Worm (Caenorhabditis elegans) whole organism, young adult: ENCODE results near the gene C54E10.7.

Experiments used
- B0019.2 ChIP-seq: fragments of 200-800 bp; sonication (Bioruptor generic); conservative IDR thresholded peaks from 2 replicates; pipeline ENCODE4 v1.3.6; 2022; ENCODE audit warnings: missing genetic modification reagents, missing genetic modification characterization, missing compliant biosample characterization
- C06A6.2 ChIP-seq: fragments of 200-800 bp; sonication (Bioruptor generic); conservative IDR thresholded peaks from 2 replicates; pipeline ENCODE4 v1.3.6; 2022; ENCODE audit warnings: missing genetic modification characterization, missing compliant biosample characterization
- F49E8.2 ChIP-seq: sonication (generic microtip); optimal IDR thresholded peaks from 3 replicates; lab custom pipeline; 2017; ENCODE audit warnings: missing genetic modification characterization, mild to moderate bottlenecking, missing compliant biosample characterization, antibody characterized with exemption, moderate library complexity; ENCODE audit not compliant: insufficient read depth
- egl-18 ChIP-seq: fragments of 200-800 bp; sonication (Bioruptor generic); IDR thresholded peaks from 2 replicates; pipeline ENCODE4 v1.3.6; 2022; ENCODE audit warnings: missing genetic modification reagents, missing genetic modification characterization, missing compliant biosample characterization
- hlh-26 ChIP-seq: fragments of 200-800 bp; sonication (Bioruptor generic); conservative IDR thresholded peaks from 2 replicates; pipeline ENCODE4 v1.3.6; 2022; ENCODE audit warnings: missing genetic modification reagents, missing genetic modification characterization, missing compliant biosample characterization
- nhr-90 ChIP-seq: sonication (generic microtip); optimal IDR thresholded peaks from 2 replicates; lab custom pipeline; 2016; ENCODE audit warnings: missing genotype, mild to moderate bottlenecking, missing genetic modification characterization, missing compliant biosample characterization
- unc-130 ChIP-seq: sonication (generic microtip); optimal IDR thresholded peaks from 2 replicates; lab custom pipeline; 2016; ENCODE audit warnings: missing genetic modification reagents, missing genetic modification characterization, missing compliant biosample characterization
- unc-62 ChIP-seq: fragments of 150-350 bp; optimal IDR thresholded peaks from 2 replicates; lab custom pipeline; 2014; ENCODE audit warnings: missing biosample characterization, missing genetic modification reagents, missing genetic modification characterization
- ztf-18 ChIP-seq: sonication (generic microtip); optimal IDR thresholded peaks from 2 replicates; lab custom pipeline; 2016; ENCODE audit warnings: missing genotype, mild to moderate bottlenecking, missing genetic modification characterization, missing compliant biosample characterization
- ztf-22 ChIP-seq: fragments of 200-800 bp; sonication (Bioruptor generic); optimal IDR thresholded peaks from 2 replicates; lab custom pipeline; 2018; ENCODE audit warnings: mild to moderate bottlenecking, missing genetic modification characterization, moderate library complexity, missing compliant biosample characterization

DNA sequence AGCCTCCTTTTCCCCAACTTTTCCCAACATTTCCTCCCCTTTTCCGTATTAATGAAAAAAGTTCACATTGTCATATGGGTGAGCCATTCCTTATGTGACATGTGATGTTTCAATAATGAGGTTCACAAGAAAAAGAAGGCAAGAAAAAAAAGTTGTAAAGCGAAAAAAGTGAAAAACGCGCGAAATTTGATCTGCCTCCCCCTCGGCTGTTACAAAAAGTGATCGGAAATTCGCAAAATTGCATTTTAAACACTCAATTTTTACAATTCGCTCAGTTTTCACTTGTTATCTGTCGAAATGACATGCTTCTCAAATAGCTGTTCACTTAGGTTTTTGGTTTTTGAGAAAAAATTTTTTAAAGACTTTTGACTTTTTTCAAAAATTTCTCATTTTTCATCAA is 10.1 kb downstream of the C54E10.7 start:
- TF ChIP-seq egl-18 (GFP tag; lab: Robert Waterston, UW) (no peak), nhr-90 (tag; lab: Kevin White, UChicago) (no peak), F49E8.2 (no peak), hlh-26 (GFP tag; lab: Robert Waterston, UW) (no peak), unc-62 (GFP tag; lab: Kevin White, UChicago) (no peak), B0019.2 (no peak), unc-130 (GFP tag; lab: Kevin White, UChicago) (no peak), C06A6.2 (GFP tag; lab: Robert Waterston, UW) (no peak), ztf-18 (tag; lab: Kevin White, UChicago) (no peak), ztf-22 (GFP tag; lab: Kevin White, UChicago) (no peak)
